Fruit fly (Drosophila melanogaster) whole organism, embryonic: ENCODE data around the gene CG3301.

Experiments
- ATbp ChIP-seq: fragments of 200-800 bp; sonication (Bioruptor generic); optimal IDR thresholded peaks from 2 replicates; lab custom pipeline; 2017; ENCODE audit warnings: missing biosample characterization, mild to moderate bottlenecking, missing genetic modification characterization, missing genetic modification reagents
- Ada2b ChIP-seq: fragments of 200-800 bp; sonication (Bioruptor generic); IDR thresholded peaks from 2 replicates; pipeline ENCODE4 v1.3.6; 2022; ENCODE audit warnings: missing biosample characterization, missing genetic modification characterization
- Blimp-1 ChIP-seq: fragments of 200-800 bp; sonication (Bioruptor generic); optimal IDR thresholded peaks from 3 replicates; lab custom pipeline; 2018; ENCODE audit warnings: missing biosample characterization, missing genetic modification characterization, mild to moderate bottlenecking, moderate library complexity, missing genetic modification reagents
- CG1024 ChIP-seq: fragments of 200-800 bp; sonication (Bioruptor generic); IDR thresholded peaks from 2 replicates; pipeline ENCODE4 v1.3.6; 2022; ENCODE audit warnings: missing biosample characterization, missing genetic modification characterization
- CG10543 ChIP-seq: fragments of 200-800 bp; sonication (Bioruptor generic); optimal IDR thresholded peaks from 3 replicates; lab custom pipeline; 2017; ENCODE audit warnings: missing biosample characterization, mild to moderate bottlenecking, missing genetic modification characterization, moderate library complexity
- CG11085 ChIP-seq: fragments of 200-800 bp; sonication (Bioruptor generic); IDR thresholded peaks from 2 replicates; pipeline ENCODE4 v1.3.6; 2022; ENCODE audit warnings: missing biosample characterization, missing genetic modification characterization
- CG11093 ChIP-seq: fragments of 200-800 bp; sonication (Bioruptor generic); IDR thresholded peaks from 3 replicates; pipeline ENCODE4 v1.3.6; 2022; ENCODE audit warnings: missing biosample characterization, missing genetic modification characterization
- CG11695 ChIP-seq: fragments of 200-800 bp; sonication (Bioruptor generic); IDR thresholded peaks from 3 replicates; pipeline ENCODE4 v1.3.6; 2022; ENCODE audit warnings: missing biosample characterization, missing genetic modification characterization
- CG12071 ChIP-seq: fragments of 200-800 bp; sonication (Bioruptor generic); optimal IDR thresholded peaks from 3 replicates; lab custom pipeline; 2018; ENCODE audit warnings: missing biosample characterization, mild to moderate bottlenecking, missing genetic modification characterization
- CG12219 ChIP-seq: fragments of 200-800 bp; sonication (Bioruptor generic); optimal IDR thresholded peaks from 3 replicates; lab custom pipeline; 2018; ENCODE audit warnings: missing biosample characterization, mild to moderate bottlenecking, missing genetic modification characterization
- CG12236 ChIP-seq: fragments of 200-800 bp; sonication (Bioruptor generic); optimal IDR thresholded peaks from 2 replicates; lab custom pipeline; 2016; ENCODE audit warnings: missing biosample characterization, missing genetic modification characterization
- CG13296 ChIP-seq: fragments of 200-800 bp; sonication (Bioruptor generic); optimal IDR thresholded peaks from 3 replicates; lab custom pipeline; 2018; ENCODE audit warnings: missing biosample characterization, mild to moderate bottlenecking, missing genetic modification characterization
- CG1603 ChIP-seq: fragments of 200-800 bp; sonication (Bioruptor generic); optimal IDR thresholded peaks from 2 replicates; lab custom pipeline; 2019; ENCODE audit warnings: missing biosample characterization, mild to moderate bottlenecking, missing genetic modification characterization, moderate library complexity
- CG16779 ChIP-seq: fragments of 200-800 bp; sonication (Bioruptor generic); IDR thresholded peaks from 2 replicates; pipeline ENCODE4 v1.3.6; 2022; ENCODE audit warnings: missing biosample characterization, missing genetic modification characterization
- CG34422 ChIP-seq: fragments of 200-800 bp; sonication (Bioruptor generic); IDR thresholded peaks from 3 replicates; pipeline ENCODE4 v1.3.6; 2022; ENCODE audit warnings: missing biosample characterization, missing genetic modification characterization
- CG6254 ChIP-seq: fragments of 200-800 bp; sonication (Bioruptor generic); optimal IDR thresholded peaks from 3 replicates; lab custom pipeline; 2017; ENCODE audit warnings: mild to moderate bottlenecking, missing biosample characterization, missing genetic modification reagents, missing genetic modification characterization
- CG6272 ChIP-seq: fragments of 200-800 bp; sonication (Bioruptor generic); IDR thresholded peaks from 2 replicates; pipeline ENCODE4 v1.3.6; 2022; ENCODE audit warnings: missing biosample characterization, missing genetic modification characterization
- CG7556 ChIP-seq: fragments of 200-800 bp; sonication (Bioruptor generic); optimal IDR thresholded peaks from 2 replicates; lab custom pipeline; 2017; ENCODE audit warnings: missing biosample characterization, mild to moderate bottlenecking, missing genetic modification characterization
- CG8290 ChIP-seq, 3 experiments: fragments of 200-800 bp; sonication (Bioruptor generic); optimal IDR thresholded peaks; 2 replicates each; lab custom pipeline; 2016 to 2019; ENCODE audit warnings: missing biosample characterization in 3 of 3, missing genetic modification characterization in 3 of 3, mild to moderate bottlenecking in 2 of 3, moderate library complexity in 1 of 3
- CG9876 ChIP-seq: fragments of 200-800 bp; sonication (Bioruptor generic); optimal IDR thresholded peaks from 2 replicates; lab custom pipeline; 2016; ENCODE audit warnings: missing biosample characterization, missing genetic modification characterization
- Chrac-16 ChIP-seq: fragments of 200-800 bp; sonication (Bioruptor generic); optimal IDR thresholded peaks from 3 replicates; lab custom pipeline; 2016; ENCODE audit warnings: missing biosample characterization, missing genetic modification characterization
- Dek ChIP-seq: fragments of 200-800 bp; sonication (Bioruptor generic); optimal IDR thresholded peaks from 3 replicates; lab custom pipeline; 2019; ENCODE audit warnings: missing biosample characterization, mild to moderate bottlenecking, missing genetic modification characterization, moderate library complexity
- Dfd ChIP-seq, 2 experiments: fragments of >200 bp; optimal IDR thresholded peaks; 2 replicates each; lab custom pipeline; 2017; ENCODE audit warnings: missing biosample characterization in 2 of 2, missing genetic modification characterization in 2 of 2
- Dll ChIP-seq: fragments of 200-800 bp; sonication (Bioruptor generic); IDR thresholded peaks from 4 replicates; pipeline ENCODE4 v1.3.6; 2022; ENCODE audit warnings: missing biosample characterization, missing genetic modification characterization; ENCODE audit not compliant: partially characterized antibody
- Hey ChIP-seq: fragments of 200-800 bp; sonication (Bioruptor generic); optimal IDR thresholded peaks from 3 replicates; lab custom pipeline; 2018; ENCODE audit warnings: missing biosample characterization, mild to moderate bottlenecking, missing genetic modification characterization
- Hr78 ChIP-seq, 2 experiments: fragments of 200-800 bp in 1 of 2; fragments of >200 bp in 1 of 2; sonication (Bioruptor generic) in 1 of 2; optimal IDR thresholded peaks; 2 replicates each; lab custom pipeline; 2017 to 2019; ENCODE audit warnings: missing biosample characterization in 2 of 2, missing genetic modification characterization in 2 of 2, mild to moderate bottlenecking in 1 of 2, moderate library complexity in 1 of 2
- Jarid2 ChIP-seq: fragments of 200-800 bp; sonication (Bioruptor generic); optimal IDR thresholded peaks from 3 replicates; lab custom pipeline; 2017; ENCODE audit warnings: mild to moderate bottlenecking, missing biosample characterization, missing genetic modification reagents, missing genetic modification characterization
- Mad ChIP-seq: fragments of 200-800 bp; sonication (Bioruptor generic); optimal IDR thresholded peaks from 2 replicates; lab custom pipeline; 2016; ENCODE audit warnings: missing biosample characterization, missing genetic modification characterization
- Myb ChIP-seq: fragments of 200-800 bp; sonication (Bioruptor generic); optimal IDR thresholded peaks from 2 replicates; lab custom pipeline; 2016; ENCODE audit warnings: missing biosample characterization, missing genetic modification characterization
- PHDP ChIP-seq: fragments of 200-800 bp; sonication (Bioruptor generic); optimal IDR thresholded peaks from 3 replicates; lab custom pipeline; 2018; ENCODE audit warnings: missing biosample characterization, mild to moderate bottlenecking, missing genetic modification characterization, moderate library complexity
- Sin3A ChIP-seq: fragments of >200 bp; optimal IDR thresholded peaks from 2 replicates; lab custom pipeline; 2018
- aop ChIP-seq: fragments of 200-800 bp; sonication (Bioruptor generic); IDR thresholded peaks from 2 replicates; pipeline ENCODE4 v1.3.6; 2022; ENCODE audit warnings: missing biosample characterization, missing genetic modification characterization
- ci ChIP-seq: fragments of 200-800 bp; sonication (Bioruptor generic); IDR thresholded peaks from 3 replicates; pipeline ENCODE4 v1.3.6; 2022; ENCODE audit warnings: missing biosample characterization, missing genetic modification characterization
- crol ChIP-seq: fragments of 200-800 bp; sonication (Bioruptor generic); IDR thresholded peaks from 2 replicates; pipeline ENCODE4 v1.3.6; 2022; ENCODE audit warnings: missing biosample characterization, missing genetic modification characterization
- ems ChIP-seq: fragments of 200-800 bp; sonication (Bioruptor generic); optimal IDR thresholded peaks from 3 replicates; lab custom pipeline; 2016; ENCODE audit warnings: missing biosample characterization, missing genetic modification characterization
- eve ChIP-seq, 2 experiments: fragments of >200 bp; optimal IDR thresholded peaks; 2 replicates each; lab custom pipeline; 2017; ENCODE audit warnings: missing biosample characterization in 2 of 2, missing genetic modification characterization in 2 of 2
- fd102C ChIP-seq: fragments of 200-800 bp; sonication (Bioruptor generic); optimal IDR thresholded peaks from 2 replicates; lab custom pipeline; 2018; ENCODE audit warnings: missing biosample characterization, mild to moderate bottlenecking, missing genetic modification characterization, moderate library complexity
- grau ChIP-seq: fragments of 200-800 bp; optimal IDR thresholded peaks from 3 replicates; lab custom pipeline; 2019; ENCODE audit warnings: missing biosample characterization, mild to moderate bottlenecking, missing genetic modification characterization, moderate library complexity
- gsb-n ChIP-seq: fragments of 200-800 bp; sonication (Bioruptor generic); optimal IDR thresholded peaks from 3 replicates; lab custom pipeline; 2018; ENCODE audit warnings: missing biosample characterization, mild to moderate bottlenecking, missing genetic modification characterization
- gt ChIP-seq: fragments of 200-800 bp; sonication (Bioruptor generic); IDR thresholded peaks from 2 replicates; pipeline ENCODE4 v1.3.6; 2022; ENCODE audit warnings: missing biosample characterization, missing genetic modification characterization
- pb ChIP-seq: fragments of 200-800 bp; sonication (Bioruptor generic); optimal IDR thresholded peaks from 3 replicates; lab custom pipeline; 2016; ENCODE audit warnings: missing biosample characterization, missing genetic modification characterization
- peb ChIP-seq: fragments of 200-800 bp; sonication (Bioruptor generic); IDR thresholded peaks from 2 replicates; pipeline ENCODE4 v1.3.6; 2022; ENCODE audit warnings: missing biosample characterization, missing genetic modification characterization
- phol ChIP-seq: fragments of 200-800 bp; sonication (Bioruptor generic); optimal IDR thresholded peaks from 3 replicates; lab custom pipeline; 2018; ENCODE audit warnings: missing biosample characterization, mild to moderate bottlenecking, missing genetic modification characterization, moderate library complexity
- pum ChIP-seq: fragments of 200-800 bp; sonication (Bioruptor generic); optimal IDR thresholded peaks from 2 replicates; lab custom pipeline; 2016; ENCODE audit warnings: missing biosample characterization, missing genetic modification characterization
- run ChIP-seq: fragments of 200-800 bp; sonication (Bioruptor generic); optimal IDR thresholded peaks from 3 replicates; lab custom pipeline; 2018; ENCODE audit warnings: missing biosample characterization, mild to moderate bottlenecking, missing genetic modification characterization
- slbo ChIP-seq: fragments of 200-800 bp; sonication (Bioruptor generic); IDR thresholded peaks from 2 replicates; pipeline ENCODE4 v1.3.6; 2022; ENCODE audit warnings: missing biosample characterization, missing genetic modification characterization
- unpg ChIP-seq: fragments of 200-800 bp; sonication (Bioruptor generic); optimal IDR thresholded peaks from 3 replicates; lab custom pipeline; 2018; ENCODE audit warnings: missing biosample characterization, mild to moderate bottlenecking, missing genetic modification characterization, moderate library complexity
- wek ChIP-seq: fragments of 200-800 bp; sonication (Bioruptor generic); optimal IDR thresholded peaks from 3 replicates; lab custom pipeline; 2018; ENCODE audit warnings: missing biosample characterization, mild to moderate bottlenecking, missing genetic modification characterization, moderate library complexity
- wor ChIP-seq: fragments of 200-800 bp; sonication (Bioruptor generic); IDR thresholded peaks from 2 replicates; pipeline ENCODE4 v1.3.6; 2022; ENCODE audit warnings: missing biosample characterization, missing genetic modification characterization
- yki ChIP-seq: fragments of >200 bp; optimal IDR thresholded peaks from 3 replicates; lab custom pipeline; 2018
- z ChIP-seq: fragments of 200-800 bp; sonication (Bioruptor generic); IDR thresholded peaks from 3 replicates; pipeline ENCODE4 v1.3.6; 2022; ENCODE audit warnings: missing biosample characterization, missing genetic modification characterization
- zen2 ChIP-seq: fragments of 200-800 bp; sonication (Bioruptor generic); IDR thresholded peaks from 3 replicates; pipeline ENCODE4 v1.3.6; 2022; ENCODE audit warnings: missing biosample characterization, missing genetic modification characterization; ENCODE audit not compliant: partially characterized antibody

The CG3301 gene

DNA sequence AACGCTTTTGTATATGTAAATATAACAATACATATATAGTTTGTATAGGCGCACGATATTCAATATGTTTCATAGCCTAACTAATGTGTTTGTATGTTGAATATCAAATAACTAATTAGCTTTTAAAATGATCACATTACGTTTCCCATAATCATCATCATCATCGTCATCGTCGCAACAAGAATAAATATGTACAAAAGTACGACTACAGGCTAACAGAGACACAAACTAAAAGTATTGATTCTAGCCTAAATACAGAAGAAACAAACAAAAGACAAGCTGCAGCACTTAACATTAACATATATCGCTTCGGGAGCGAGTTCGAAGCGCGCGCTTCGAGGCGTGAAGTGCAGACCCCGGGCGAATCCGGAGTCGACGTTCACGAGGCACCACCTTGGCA, 4.8 kb downstream of the CG3301 start (continued):
- TF ChIP-seq wor, result no peak
- no peak for TF ChIP-seq crol (GFP tag; lab: Robert Waterston, UW)
- no peak for TF ChIP-seq gt
- TF ChIP-seq Chrac-16 (GFP tag; lab: Kevin White, UChicago), result no peak
- no peak for TF ChIP-seq pum (GFP tag; lab: Kevin White, UChicago)
- no peak for TF ChIP-seq Sin3A
- peak; percentile 16 for TF ChIP-seq CG1603 (tag; lab: Kevin White, UChicago)
- TF ChIP-seq grau (tag; lab: Kevin White, UChicago), result no peak
- TF ChIP-seq gsb-n (tag; lab: Kevin White, UChicago), result no peak
- peak; percentile 75 for TF ChIP-seq ATbp (GFP tag; lab: Kevin White, UChicago)
- TF ChIP-seq run (tag; lab: Kevin White, UChicago), result no peak
- no peak for TF ChIP-seq Dek (tag; lab: Kevin White, UChicago)
- 0 out of 3 replicates have a peak, but pooled peaks have one; percentile 22 for TF ChIP-seq ci
- TF ChIP-seq CG11085, result no peak
- no peak for TF ChIP-seq phol (tag; lab: Kevin White, UChicago)
- no peak for TF ChIP-seq Jarid2 (GFP tag; lab: Kevin White, UChicago)
- TF ChIP-seq PHDP (tag; lab: Kevin White, UChicago), result peak; percentile 48
- peak; percentile 6 for TF ChIP-seq CG6254 (GFP tag; lab: Kevin White, UChicago)
- TF ChIP-seq CG10543 (GFP tag; lab: Kevin White, UChicago), result peak; percentile 25
- no peak for TF ChIP-seq CG8290 (GFP tag; optimal IDR thresholded peaks at IDR 0.05; lab: Kevin White, UChicago)
- TF ChIP-seq CG8290 (tag; optimal IDR thresholded peaks at IDR 0.05; lab: Kevin White, UChicago), result peak in 1 of 2 experiments; percentile 30
- TF ChIP-seq Dll (GFP tag; lab: Robert Waterston, UW), result no peak
- peak; percentile 36 for TF ChIP-seq Blimp-1 (GFP tag; lab: Kevin White, UChicago)
- no peak for TF ChIP-seq CG16779
- TF ChIP-seq peb, result no peak
- peak in 1 of 2 experiments; percentile 19 for TF ChIP-seq Hr78 (GFP tag; optimal IDR thresholded peaks at IDR 0.05; lab: Kevin White, UChicago)
- no peak for TF ChIP-seq slbo (GFP tag; lab: Robert Waterston, UW)
- TF ChIP-seq z (GFP tag; lab: Robert Waterston, UW), result 0 out of 3 replicates have a peak, but pooled peaks have one; percentile 36
- TF ChIP-seq CG12236 (GFP tag; lab: Kevin White, UChicago), result no peak
- peak; percentile 35 for TF ChIP-seq CG12219 (GFP tag; lab: Kevin White, UChicago)
- TF ChIP-seq Myb (GFP tag; lab: Kevin White, UChicago), result no peak
- no peak for TF ChIP-seq aop (GFP tag; lab: Robert Waterston, UW)
- TF ChIP-seq eve (GFP tag; optimal IDR thresholded peaks at IDR 0.05; lab: Kevin White, UChicago), result no peak
- TF ChIP-seq CG13296 (GFP tag; lab: Kevin White, UChicago), result peak; percentile 70
- TF ChIP-seq CG11093 (GFP tag; lab: Robert Waterston, UW), result no peak
- no peak for TF ChIP-seq CG34422 (GFP tag; lab: Robert Waterston, UW)
- no peak for TF ChIP-seq fd102C (GFP tag; lab: Kevin White, UChicago)
- 0 out of 3 replicates have a peak, but pooled peaks have one; percentile 37 for TF ChIP-seq CG11695
- TF ChIP-seq Ada2b (GFP tag; lab: Robert Waterston, UW), result no peak
- TF ChIP-seq CG6272 (GFP tag; lab: Robert Waterston, UW), result no peak
- TF ChIP-seq yki (lab: Kevin White, UChicago), result no peak
- TF ChIP-seq CG12071 (GFP tag; lab: Kevin White, UChicago), result peak; percentile 30
- no peak for TF ChIP-seq zen2
- no peak for TF ChIP-seq Hey (tag; lab: Kevin White, UChicago)
- TF ChIP-seq CG1024, result no peak
- TF ChIP-seq unpg, result peak; percentile 31
- TF ChIP-seq Mad (GFP tag; lab: Kevin White, UChicago), result no peak
- peak; percentile 1 for TF ChIP-seq CG7556 (GFP tag; lab: Kevin White, UChicago)
- no peak for TF ChIP-seq ems
- TF ChIP-seq CG9876, result no peak
- TF ChIP-seq Dfd (GFP tag; optimal IDR thresholded peaks at IDR 0.05; lab: Kevin White, UChicago), result no peak
- no peak for TF ChIP-seq pb (GFP tag; lab: Kevin White, UChicago)
- peak; percentile 53 for TF ChIP-seq wek (GFP tag; lab: Kevin White, UChicago)
